Fruit fly (Drosophila melanogaster): ENCODE results near the gene CG43248.

dm6 chr3L:15530071-15530470, 1.2 kb downstream of the CG43248 start:
- TF ChIP-seq Met (GFP tag; optimal IDR thresholded peaks at IDR 0.05) (no peak), Sox102F (GFP tag; optimal IDR thresholded peaks at IDR 0.05) (no peak), esn (GFP tag; optimal IDR thresholded peaks at IDR 0.05) (no peak)

Measured in whole organism, prepupa.